Fruit fly (Drosophila melanogaster) whole organism, embryonic: Measurements from ENCODE around the gene Sas-4.

Experiments
- Aef1 ChIP-seq: fragments of 200-800 bp; sonication (Bioruptor generic); IDR thresholded peaks from 3 replicates; pipeline ENCODE4 v1.3.6; 2022; ENCODE audit warnings: missing biosample characterization, missing genetic modification characterization
- B-H1 ChIP-seq: fragments of 200-800 bp; sonication (Bioruptor generic); IDR thresholded peaks from 3 replicates; pipeline ENCODE4 v1.3.6; 2022; ENCODE audit warnings: missing biosample characterization, missing genetic modification characterization
- C15 ChIP-seq: fragments of 200-800 bp; sonication (Bioruptor generic); IDR thresholded peaks from 3 replicates; pipeline ENCODE4 v1.3.6; 2022; ENCODE audit warnings: missing biosample characterization, missing genetic modification characterization
- CG10959 ChIP-seq: fragments of 200-800 bp; sonication (Bioruptor generic); IDR thresholded peaks from 2 replicates; pipeline ENCODE4 v1.3.6; 2022; ENCODE audit warnings: missing biosample characterization, missing genetic modification characterization
- CG11085 ChIP-seq: fragments of 200-800 bp; sonication (Bioruptor generic); IDR thresholded peaks from 2 replicates; pipeline ENCODE4 v1.3.6; 2022; ENCODE audit warnings: missing biosample characterization, missing genetic modification characterization
- CG12219 ChIP-seq: fragments of 200-800 bp; sonication (Bioruptor generic); optimal IDR thresholded peaks from 3 replicates; lab custom pipeline; 2018; ENCODE audit warnings: missing biosample characterization, mild to moderate bottlenecking, missing genetic modification characterization
- CG13287 ChIP-seq: fragments of 200-800 bp; sonication (Bioruptor generic); IDR thresholded peaks from 2 replicates; pipeline ENCODE4 v1.3.6; 2022; ENCODE audit warnings: missing biosample characterization, missing genetic modification characterization; ENCODE audit not compliant: partially characterized antibody
- CG1602 ChIP-seq: fragments of 200-800 bp; sonication (Bioruptor generic); optimal IDR thresholded peaks from 3 replicates; lab custom pipeline; 2016; ENCODE audit warnings: missing biosample characterization, missing genetic modification characterization
- CG17612 ChIP-seq: fragments of 200-800 bp; sonication (Bioruptor generic); IDR thresholded peaks from 2 replicates; pipeline ENCODE4 v1.3.6; 2022; ENCODE audit warnings: missing biosample characterization, missing genetic modification characterization
- CG18599 ChIP-seq: fragments of 200-800 bp; sonication (Bioruptor generic); optimal IDR thresholded peaks from 3 replicates; lab custom pipeline; 2017; ENCODE audit warnings: missing biosample characterization, missing genetic modification characterization, mild to moderate bottlenecking, moderate library complexity, missing genetic modification reagents
- CG18764 ChIP-seq: fragments of 200-800 bp; sonication (Bioruptor generic); optimal IDR thresholded peaks from 3 replicates; lab custom pipeline; 2016; ENCODE audit warnings: missing biosample characterization, missing genetic modification characterization
- CG2678 ChIP-seq: fragments of 200-800 bp; sonication (Bioruptor generic); optimal IDR thresholded peaks from 3 replicates; lab custom pipeline; 2019; ENCODE audit warnings: missing biosample characterization, mild to moderate bottlenecking, missing genetic modification characterization, moderate library complexity
- CG30403 ChIP-seq: fragments of 200-800 bp; sonication (Bioruptor generic); optimal IDR thresholded peaks from 3 replicates; lab custom pipeline; 2016; ENCODE audit warnings: missing biosample characterization, missing genetic modification characterization
- CG31224 ChIP-seq: fragments of 200-800 bp; sonication (Bioruptor generic); IDR thresholded peaks from 2 replicates; pipeline ENCODE4 v1.3.6; 2022; ENCODE audit warnings: missing biosample characterization, missing genetic modification characterization
- CG31365 ChIP-seq: fragments of 200-800 bp; sonication (Bioruptor generic); optimal IDR thresholded peaks from 2 replicates; lab custom pipeline; 2018; ENCODE audit warnings: missing biosample characterization, mild to moderate bottlenecking, missing genetic modification characterization
- CG31388 ChIP-seq: fragments of 200-800 bp; sonication (Bioruptor generic); optimal IDR thresholded peaks from 2 replicates; lab custom pipeline; 2016; ENCODE audit warnings: missing biosample characterization, missing genetic modification characterization
- CG4360 ChIP-seq: fragments of 200-800 bp; sonication (Bioruptor generic); IDR thresholded peaks from 2 replicates; pipeline ENCODE4 v1.3.6; 2022; ENCODE audit warnings: missing biosample characterization, missing genetic modification characterization
- CG43689 ChIP-seq: fragments of 200-800 bp; sonication (Bioruptor generic); IDR thresholded peaks from 2 replicates; pipeline ENCODE4 v1.3.6; 2022; ENCODE audit warnings: missing biosample characterization, missing genetic modification characterization
- CG4424 ChIP-seq: fragments of 200-800 bp; sonication (Bioruptor generic); optimal IDR thresholded peaks from 3 replicates; lab custom pipeline; 2016; ENCODE audit warnings: missing biosample characterization, missing genetic modification characterization
- CG4707 ChIP-seq: fragments of 200-800 bp; sonication (Bioruptor generic); optimal IDR thresholded peaks from 2 replicates; lab custom pipeline; 2018; ENCODE audit warnings: missing biosample characterization, mild to moderate bottlenecking, missing genetic modification characterization, moderate library complexity
- CG4854 ChIP-seq: fragments of 200-800 bp; sonication (Bioruptor generic); optimal IDR thresholded peaks from 2 replicates; lab custom pipeline; 2016; ENCODE audit warnings: missing biosample characterization, missing genetic modification characterization, inconsistent platforms
- CG6854 ChIP-seq: fragments of 200-800 bp; sonication (Bioruptor generic); optimal IDR thresholded peaks from 3 replicates; lab custom pipeline; 2017; ENCODE audit warnings: missing biosample characterization, mild to moderate bottlenecking, missing genetic modification characterization
- CHES-1-like ChIP-seq: fragments of 200-800 bp; sonication (Bioruptor generic); optimal IDR thresholded peaks from 2 replicates; lab custom pipeline; 2016; ENCODE audit warnings: missing biosample characterization, missing genetic modification characterization
- Deaf1 ChIP-seq: fragments of 200-800 bp; optimal IDR thresholded peaks from 3 replicates; lab custom pipeline; 2019; ENCODE audit warnings: missing biosample characterization, mild to moderate bottlenecking, missing genetic modification characterization, moderate library complexity
- Dfd ChIP-seq, 2 experiments: fragments of >200 bp; optimal IDR thresholded peaks; 2 replicates each; lab custom pipeline; 2017; ENCODE audit warnings: missing biosample characterization in 2 of 2, missing genetic modification characterization in 2 of 2
- Doc2 ChIP-seq: fragments of 200-800 bp; sonication (Bioruptor generic); IDR thresholded peaks from 2 replicates; pipeline ENCODE4 v1.3.6; 2022; ENCODE audit warnings: missing biosample characterization, missing genetic modification characterization
- Dref ChIP-seq: fragments of 200-800 bp; sonication (Bioruptor generic); IDR thresholded peaks from 2 replicates; pipeline ENCODE4 v1.3.6; 2022; ENCODE audit warnings: missing biosample characterization, missing genetic modification characterization
- Fer2 ChIP-seq: fragments of 200-800 bp; sonication (Bioruptor generic); optimal IDR thresholded peaks from 2 replicates; lab custom pipeline; 2018; ENCODE audit warnings: missing biosample characterization, mild to moderate bottlenecking, missing genetic modification characterization, moderate library complexity
- HLH4C ChIP-seq: fragments of 200-800 bp; sonication (Bioruptor generic); IDR thresholded peaks from 3 replicates; pipeline ENCODE4 v1.3.6; 2022; ENCODE audit warnings: missing biosample characterization, missing genetic modification characterization; ENCODE audit not compliant: partially characterized antibody
- Hmx ChIP-seq: fragments of 200-800 bp; sonication (Bioruptor generic); optimal IDR thresholded peaks from 2 replicates; lab custom pipeline; 2016; ENCODE audit warnings: missing biosample characterization, missing genetic modification characterization
- Lim3 ChIP-seq: fragments of 200-800 bp; sonication (Bioruptor generic); IDR thresholded peaks from 2 replicates; pipeline ENCODE4 v1.3.6; 2022; ENCODE audit warnings: missing biosample characterization, missing genetic modification characterization
- Oaz ChIP-seq: fragments of 200-800 bp; sonication (Bioruptor generic); IDR thresholded peaks from 2 replicates; pipeline ENCODE4 v1.3.6; 2022; ENCODE audit warnings: missing biosample characterization, missing genetic modification characterization
- Rx ChIP-seq: fragments of 200-800 bp; sonication (Bioruptor generic); IDR thresholded peaks from 2 replicates; pipeline ENCODE4 v1.3.6; 2022; ENCODE audit warnings: missing biosample characterization, missing genetic modification characterization
- Sry-δ ChIP-seq: fragments of 200-800 bp; sonication (Bioruptor generic); optimal IDR thresholded peaks from 2 replicates; lab custom pipeline; 2016; ENCODE audit warnings: missing biosample characterization, missing genetic modification characterization
- Xbp1 ChIP-seq: fragments of 200-800 bp; sonication (Bioruptor generic); optimal IDR thresholded peaks from 3 replicates; lab custom pipeline; 2016; ENCODE audit warnings: missing biosample characterization, mild to moderate bottlenecking, missing genetic modification characterization
- bab2 ChIP-seq: fragments of 200-800 bp; sonication (Bioruptor generic); optimal IDR thresholded peaks from 2 replicates; lab custom pipeline; 2016; ENCODE audit warnings: missing biosample characterization, missing genetic modification characterization
- bigmax ChIP-seq: fragments of 200-800 bp; sonication (Bioruptor generic); optimal IDR thresholded peaks from 2 replicates; lab custom pipeline; 2018; ENCODE audit warnings: missing biosample characterization, mild to moderate bottlenecking, missing genetic modification characterization
- crol ChIP-seq: fragments of 200-800 bp; sonication (Bioruptor generic); IDR thresholded peaks from 2 replicates; pipeline ENCODE4 v1.3.6; 2022; ENCODE audit warnings: missing biosample characterization, missing genetic modification characterization
- danr ChIP-seq: fragments of 200-800 bp; sonication (Bioruptor generic); IDR thresholded peaks from 2 replicates; pipeline ENCODE4 v1.3.6; 2022; ENCODE audit warnings: missing biosample characterization, missing genetic modification characterization
- dmrt11E ChIP-seq: fragments of 200-800 bp; sonication (Bioruptor generic); optimal IDR thresholded peaks from 3 replicates; lab custom pipeline; 2018; ENCODE audit warnings: missing biosample characterization, mild to moderate bottlenecking, missing genetic modification characterization, moderate library complexity
- her ChIP-seq: fragments of 200-800 bp; sonication (Bioruptor generic); optimal IDR thresholded peaks from 2 replicates; lab custom pipeline; 2016; ENCODE audit warnings: missing biosample characterization, missing genetic modification characterization
- kni ChIP-seq: fragments of 200-800 bp; sonication (Bioruptor generic); optimal IDR thresholded peaks from 3 replicates; lab custom pipeline; 2017; ENCODE audit warnings: mild to moderate bottlenecking, missing biosample characterization, missing genetic modification reagents, missing genetic modification characterization
- knrl ChIP-seq: fragments of 200-800 bp; sonication (Bioruptor generic); IDR thresholded peaks from 3 replicates; pipeline ENCODE4 v1.3.6; 2022; ENCODE audit warnings: missing biosample characterization, missing genetic modification characterization; ENCODE audit not compliant: partially characterized antibody
- lbe ChIP-seq: fragments of 200-800 bp; sonication (Bioruptor generic); optimal IDR thresholded peaks from 2 replicates; lab custom pipeline; 2016; ENCODE audit warnings: missing biosample characterization, mild to moderate bottlenecking, missing genetic modification characterization
- lilli ChIP-seq: fragments of 200-800 bp; sonication (Bioruptor generic); optimal IDR thresholded peaks from 3 replicates; lab custom pipeline; 2016; ENCODE audit warnings: missing biosample characterization, missing genetic modification characterization
- mirr ChIP-seq: fragments of 200-800 bp; sonication (Bioruptor generic); optimal IDR thresholded peaks from 3 replicates; lab custom pipeline; 2018; ENCODE audit warnings: missing biosample characterization, mild to moderate bottlenecking, missing genetic modification characterization
- pnt ChIP-seq: fragments of 200-800 bp; sonication (Bioruptor generic); optimal IDR thresholded peaks from 3 replicates; lab custom pipeline; 2016; ENCODE audit warnings: missing biosample characterization, missing genetic modification characterization
- row ChIP-seq: fragments of 200-800 bp; sonication (Bioruptor generic); IDR thresholded peaks from 3 replicates; pipeline ENCODE4 v1.3.6; 2022; ENCODE audit warnings: missing biosample characterization, missing genetic modification characterization
- slbo ChIP-seq: fragments of 200-800 bp; sonication (Bioruptor generic); IDR thresholded peaks from 2 replicates; pipeline ENCODE4 v1.3.6; 2022; ENCODE audit warnings: missing biosample characterization, missing genetic modification characterization
- sna ChIP-seq: fragments of 200-800 bp; sonication (Bioruptor generic); IDR thresholded peaks from 2 replicates; pipeline ENCODE4 v1.3.6; 2022; ENCODE audit warnings: missing biosample characterization, missing genetic modification characterization; ENCODE audit not compliant: partially characterized antibody
- wor ChIP-seq: fragments of 200-800 bp; sonication (Bioruptor generic); IDR thresholded peaks from 2 replicates; pipeline ENCODE4 v1.3.6; 2022; ENCODE audit warnings: missing biosample characterization, missing genetic modification characterization

Sas-4 gene

DNA sequence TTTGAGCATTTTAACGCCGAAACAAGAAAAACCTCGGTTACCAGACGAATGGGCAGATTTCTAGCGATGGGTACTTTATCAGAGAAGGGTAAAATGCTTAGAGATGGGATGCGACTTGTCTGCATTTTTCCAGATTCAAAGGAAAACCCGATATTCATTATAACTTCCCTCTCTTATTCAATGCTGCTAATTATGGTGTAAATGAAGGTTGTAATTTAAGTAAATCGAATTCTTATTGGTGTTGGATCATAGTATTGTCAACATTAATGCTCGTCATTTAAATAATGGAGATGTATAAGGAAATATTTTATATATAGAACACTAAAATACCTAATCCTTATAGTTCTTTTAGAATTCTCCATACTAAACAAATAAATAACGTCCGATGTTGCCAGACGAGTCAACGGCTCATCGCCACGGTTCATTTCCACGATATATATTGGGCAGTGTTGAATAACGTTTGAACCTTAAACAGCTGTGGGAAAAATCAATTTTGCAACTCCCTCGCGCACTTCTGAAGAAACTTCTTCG is 27.0 kb upstream of the Sas-4 start, which contains the start of the genes Alh and CG10098 (continued):
- TF ChIP-seq CHES-1-like (GFP tag; lab: Kevin White, UChicago), result peak; percentile 53
- peak; percentile 52 for TF ChIP-seq kni (GFP tag; lab: Kevin White, UChicago)
- no peak for TF ChIP-seq CG4707 (GFP tag; lab: Kevin White, UChicago)
- peak; percentile 90 for TF ChIP-seq CG4424
- TF ChIP-seq B-H1, result peak; percentile 54
- TF ChIP-seq row, result peak; percentile 90
- TF ChIP-seq slbo, result peak; percentile 93
- TF ChIP-seq CG17612 (GFP tag; lab: Robert Waterston, UW), result peak; percentile 47; the same call in 1 of the 2 replicates
- no peak for TF ChIP-seq bigmax
- TF ChIP-seq CG10959, result peak; percentile 60
- no peak for TF ChIP-seq CG6854
- no peak for TF ChIP-seq CG31365 (tag; lab: Kevin White, UChicago)
- no peak for TF ChIP-seq crol (GFP tag; lab: Robert Waterston, UW)
- TF ChIP-seq CG31388 (GFP tag; lab: Kevin White, UChicago), result peak; percentile 61
- TF ChIP-seq C15 (GFP tag; lab: Robert Waterston, UW), result 0 out of 3 replicates have a peak, but pooled peaks have one; percentile 50
- peak; percentile 54; the same call in 1 of the 2 replicates for TF ChIP-seq CG31224
- TF ChIP-seq knrl, result peak; percentile 87; the same call in 2 of the 3 replicates
- TF ChIP-seq Deaf1 (tag; lab: Kevin White, UChicago), result peak; percentile 19
- TF ChIP-seq Rx, result peak; percentile 74
- TF ChIP-seq Doc2, result no peak
- TF ChIP-seq mirr (GFP tag; lab: Kevin White, UChicago), result no peak
- peak; percentile 94 for TF ChIP-seq lilli
- no peak for TF ChIP-seq CG4360 (GFP tag; lab: Robert Waterston, UW)
- TF ChIP-seq Fer2 (tag; lab: Kevin White, UChicago), result peak; percentile 79
- 0 out of 2 replicates have a peak, but pooled peaks have one; percentile 30 for TF ChIP-seq Lim3 (GFP tag; lab: Robert Waterston, UW)
- TF ChIP-seq Xbp1, result peak; percentile 93
- no peak for TF ChIP-seq Dfd (GFP tag; optimal IDR thresholded peaks at IDR 0.05; lab: Kevin White, UChicago)
- TF ChIP-seq her, result peak; percentile 58
- peak; percentile 99 for TF ChIP-seq Sry-δ
- peak; percentile 34 for TF ChIP-seq CG12219
- TF ChIP-seq CG2678, result peak; percentile 84
- 0 out of 2 replicates have a peak, but pooled peaks have one; percentile 12 for TF ChIP-seq wor
- peak; percentile 67 for TF ChIP-seq CG43689
- TF ChIP-seq Oaz (GFP tag; lab: Robert Waterston, UW), result peak; percentile 46
- peak; percentile 92 for TF ChIP-seq bab2 (GFP tag; lab: Kevin White, UChicago)
- TF ChIP-seq CG4854, result peak; percentile 69
- TF ChIP-seq lbe (GFP tag; lab: Kevin White, UChicago), result peak; percentile 74
- peak; percentile 77 for TF ChIP-seq dmrt11E (tag; lab: Kevin White, UChicago)
- TF ChIP-seq CG13287 (GFP tag; lab: Robert Waterston, UW), result peak; percentile 71
- peak; percentile 96 for TF ChIP-seq CG30403 (GFP tag; lab: Kevin White, UChicago)
- TF ChIP-seq danr, result peak; percentile 56; the same call in 1 of the 2 replicates
- TF ChIP-seq Hmx (GFP tag; lab: Kevin White, UChicago), result peak; percentile 75
- peak; percentile 87 for TF ChIP-seq CG18599 (GFP tag; lab: Kevin White, UChicago)
- peak; percentile 70 for TF ChIP-seq HLH4C (GFP tag; lab: Robert Waterston, UW)
- TF ChIP-seq CG1602 (GFP tag; lab: Kevin White, UChicago), result peak; percentile 90
- peak; percentile 39; the same call in 1 of the 2 replicates for TF ChIP-seq Dref (GFP tag; lab: Robert Waterston, UW)
- TF ChIP-seq pnt (GFP tag; lab: Kevin White, UChicago), result peak; percentile 91
- peak; percentile 66; the same call in 1 of the 2 replicates for TF ChIP-seq CG11085 (GFP tag; lab: Robert Waterston, UW)
- TF ChIP-seq Aef1 (GFP tag; lab: Robert Waterston, UW), result peak; percentile 50
- peak; percentile 55 for TF ChIP-seq sna
- peak; percentile 77 for TF ChIP-seq CG18764 (GFP tag; lab: Kevin White, UChicago)
